Fruit fly (Drosophila melanogaster) whole organism, embryonic: ENCODE results near the gene Ilk.
A peak's percentile ranks its signal among the peaks of the same experiment; 100 is the strongest.

Source experiments
- Aef1 ChIP-seq: fragments of 200-800 bp; sonication (Bioruptor generic); IDR thresholded peaks from 3 replicates; pipeline ENCODE4 v1.3.6; 2022; ENCODE audit warnings: missing biosample characterization, missing genetic modification characterization
- B-H2 ChIP-seq: fragments of 200-800 bp; sonication (Bioruptor generic); optimal IDR thresholded peaks from 2 replicates; lab custom pipeline; 2018; ENCODE audit warnings: missing biosample characterization, mild to moderate bottlenecking, missing genetic modification characterization
- Bgb ChIP-seq: fragments of 200-800 bp; sonication (Bioruptor generic); IDR thresholded peaks from 2 replicates; pipeline ENCODE4 v1.3.6; 2022; ENCODE audit warnings: missing biosample characterization, missing genetic modification characterization; ENCODE audit not compliant: partially characterized antibody
- CG12236 ChIP-seq: fragments of 200-800 bp; sonication (Bioruptor generic); optimal IDR thresholded peaks from 2 replicates; lab custom pipeline; 2016; ENCODE audit warnings: missing biosample characterization, missing genetic modification characterization
- CG12744 ChIP-seq: fragments of 200-800 bp; sonication (Bioruptor generic); optimal IDR thresholded peaks from 2 replicates; lab custom pipeline; 2016; ENCODE audit warnings: missing biosample characterization, missing genetic modification characterization
- CG17361 ChIP-seq: fragments of 200-800 bp; sonication (Bioruptor generic); IDR thresholded peaks from 3 replicates; pipeline ENCODE4 v1.3.6; 2022; ENCODE audit warnings: missing biosample characterization, missing genetic modification characterization
- CG17568 ChIP-seq: fragments of 200-800 bp; sonication (Bioruptor generic); optimal IDR thresholded peaks from 2 replicates; lab custom pipeline; 2018; ENCODE audit warnings: missing biosample characterization, mild to moderate bottlenecking, missing genetic modification characterization, moderate library complexity
- CG1832 ChIP-seq: fragments of 200-800 bp; sonication (Bioruptor generic); optimal IDR thresholded peaks from 2 replicates; lab custom pipeline; 2017; ENCODE audit warnings: missing biosample characterization, mild to moderate bottlenecking, missing genetic modification characterization, inconsistent platforms
- CG18476 ChIP-seq: fragments of 200-800 bp; sonication (Bioruptor generic); optimal IDR thresholded peaks from 2 replicates; lab custom pipeline; 2016; ENCODE audit warnings: missing biosample characterization, mild to moderate bottlenecking, missing genetic modification characterization
- CG18599 ChIP-seq: fragments of 200-800 bp; sonication (Bioruptor generic); optimal IDR thresholded peaks from 3 replicates; lab custom pipeline; 2017; ENCODE audit warnings: missing biosample characterization, missing genetic modification characterization, mild to moderate bottlenecking, moderate library complexity, missing genetic modification reagents
- CG2202 ChIP-seq: fragments of 200-800 bp; sonication (Bioruptor generic); optimal IDR thresholded peaks from 2 replicates; lab custom pipeline; 2018; ENCODE audit warnings: missing biosample characterization, mild to moderate bottlenecking, missing genetic modification characterization
- CG30403 ChIP-seq: fragments of 200-800 bp; sonication (Bioruptor generic); optimal IDR thresholded peaks from 3 replicates; lab custom pipeline; 2016; ENCODE audit warnings: missing biosample characterization, missing genetic modification characterization
- CG3065 ChIP-seq: fragments of 200-800 bp; sonication (Bioruptor generic); optimal IDR thresholded peaks from 2 replicates; lab custom pipeline; 2016; ENCODE audit warnings: missing biosample characterization, missing genetic modification characterization
- CG3281 ChIP-seq: fragments of 200-800 bp; sonication (Bioruptor generic); optimal IDR thresholded peaks from 3 replicates; lab custom pipeline; 2017; ENCODE audit warnings: missing biosample characterization, mild to moderate bottlenecking, missing genetic modification characterization
- CG33557 ChIP-seq: fragments of 200-800 bp; sonication (Bioruptor generic); optimal IDR thresholded peaks from 2 replicates; lab custom pipeline; 2019; ENCODE audit warnings: missing biosample characterization, mild to moderate bottlenecking, missing genetic modification characterization, moderate library complexity
- CG4854 ChIP-seq: fragments of 200-800 bp; sonication (Bioruptor generic); optimal IDR thresholded peaks from 2 replicates; lab custom pipeline; 2016; ENCODE audit warnings: missing biosample characterization, missing genetic modification characterization, inconsistent platforms
- CG6683 ChIP-seq: fragments of 200-800 bp; sonication (Bioruptor generic); optimal IDR thresholded peaks from 2 replicates; lab custom pipeline; 2017; ENCODE audit warnings: missing biosample characterization, mild to moderate bottlenecking, missing genetic modification characterization, missing genetic modification reagents
- CG7556 ChIP-seq: fragments of 200-800 bp; sonication (Bioruptor generic); optimal IDR thresholded peaks from 2 replicates; lab custom pipeline; 2017; ENCODE audit warnings: missing biosample characterization, mild to moderate bottlenecking, missing genetic modification characterization
- CoRest ChIP-seq: fragments of 200-800 bp; sonication (Bioruptor generic); optimal IDR thresholded peaks from 3 replicates; lab custom pipeline; 2018; ENCODE audit warnings: missing biosample characterization, mild to moderate bottlenecking, missing genetic modification characterization, moderate library complexity
- CrebB ChIP-seq: fragments of 200-800 bp; sonication (Bioruptor generic); optimal IDR thresholded peaks from 3 replicates; lab custom pipeline; 2018; ENCODE audit warnings: missing biosample characterization, mild to moderate bottlenecking, missing genetic modification characterization
- Dp ChIP-seq: fragments of 200-800 bp; sonication (Bioruptor generic); optimal IDR thresholded peaks from 2 replicates; lab custom pipeline; 2018; ENCODE audit warnings: missing biosample characterization, mild to moderate bottlenecking, missing genetic modification characterization, moderate library complexity
- GATAe ChIP-seq: fragments of 200-800 bp; sonication (Bioruptor generic); conservative IDR thresholded peaks from 2 replicates; pipeline ENCODE4 v1.3.6; 2022; ENCODE audit warnings: missing biosample characterization, missing genetic modification characterization
- Hr51 ChIP-seq, 2 experiments: fragments of 200-800 bp; sonication (Bioruptor generic); optimal IDR thresholded peaks; 2 replicates in 1 of 2; 3 replicates in 1 of 2; lab custom pipeline; 2016 to 2018; ENCODE audit warnings: missing biosample characterization in 2 of 2, missing genetic modification characterization in 2 of 2, mild to moderate bottlenecking in 1 of 2, moderate library complexity in 1 of 2
- Hr78 ChIP-seq, 2 experiments: fragments of 200-800 bp in 1 of 2; fragments of >200 bp in 1 of 2; sonication (Bioruptor generic) in 1 of 2; optimal IDR thresholded peaks; 2 replicates each; lab custom pipeline; 2017 to 2019; ENCODE audit warnings: missing biosample characterization in 2 of 2, missing genetic modification characterization in 2 of 2, mild to moderate bottlenecking in 1 of 2, moderate library complexity in 1 of 2
- MESR4 ChIP-seq: fragments of 200-800 bp; sonication (Bioruptor generic); optimal IDR thresholded peaks from 2 replicates; lab custom pipeline; 2018; ENCODE audit warnings: missing biosample characterization, mild to moderate bottlenecking, missing genetic modification characterization, moderate library complexity
- MTF-1 ChIP-seq: fragments of 200-800 bp; sonication (Bioruptor generic); optimal IDR thresholded peaks from 2 replicates; lab custom pipeline; 2018; ENCODE audit warnings: missing biosample characterization, mild to moderate bottlenecking, missing genetic modification characterization, borderline replicate concordance
- Neu2 ChIP-seq: fragments of 200-800 bp; sonication (Bioruptor generic); optimal IDR thresholded peaks from 3 replicates; lab custom pipeline; 2016; ENCODE audit warnings: missing biosample characterization, missing genetic modification characterization, borderline replicate concordance
- Side ChIP-seq: fragments of 200-800 bp; sonication (Bioruptor generic); optimal IDR thresholded peaks from 2 replicates; lab custom pipeline; 2016; ENCODE audit warnings: missing biosample characterization, missing genetic modification characterization
- Xrp1 ChIP-seq: fragments of 200-800 bp; sonication (Bioruptor generic); IDR thresholded peaks from 2 replicates; pipeline ENCODE4 v1.3.6; 2022; ENCODE audit warnings: missing biosample characterization, missing genetic modification characterization
- ara ChIP-seq: fragments of 200-800 bp; sonication (Bioruptor generic); IDR thresholded peaks from 2 replicates; pipeline ENCODE4 v1.3.6; 2022; ENCODE audit warnings: missing biosample characterization, missing genetic modification characterization
- bbx ChIP-seq: fragments of 200-800 bp; sonication (Bioruptor generic); IDR thresholded peaks from 2 replicates; pipeline ENCODE4 v1.3.6; 2022; ENCODE audit warnings: missing biosample characterization, missing genetic modification characterization; ENCODE audit not compliant: partially characterized antibody
- danr ChIP-seq: fragments of 200-800 bp; sonication (Bioruptor generic); IDR thresholded peaks from 2 replicates; pipeline ENCODE4 v1.3.6; 2022; ENCODE audit warnings: missing biosample characterization, missing genetic modification characterization
- esg ChIP-seq: fragments of 200-800 bp; sonication (Bioruptor generic); conservative IDR thresholded peaks from 2 replicates; pipeline ENCODE4 v1.3.6; 2022; ENCODE audit warnings: missing biosample characterization, missing genetic modification characterization
- eve ChIP-seq, 2 experiments: fragments of >200 bp; optimal IDR thresholded peaks; 2 replicates each; lab custom pipeline; 2017; ENCODE audit warnings: missing biosample characterization in 2 of 2, missing genetic modification characterization in 2 of 2
- gcm2 ChIP-seq: fragments of 200-800 bp; sonication (Bioruptor generic); optimal IDR thresholded peaks from 2 replicates; lab custom pipeline; 2016; ENCODE audit warnings: missing biosample characterization, missing genetic modification characterization
- gt ChIP-seq: fragments of 200-800 bp; sonication (Bioruptor generic); IDR thresholded peaks from 2 replicates; pipeline ENCODE4 v1.3.6; 2022; ENCODE audit warnings: missing biosample characterization, missing genetic modification characterization
- ind ChIP-seq: fragments of 200-800 bp; sonication (Bioruptor generic); optimal IDR thresholded peaks from 3 replicates; lab custom pipeline; 2016; ENCODE audit warnings: missing biosample characterization, missing genetic modification characterization
- kay ChIP-seq: fragments of 200-800 bp; sonication (Bioruptor generic); optimal IDR thresholded peaks from 2 replicates; lab custom pipeline; 2016; ENCODE audit warnings: missing biosample characterization, missing genetic modification characterization
- kni ChIP-seq: fragments of 200-800 bp; sonication (Bioruptor generic); optimal IDR thresholded peaks from 3 replicates; lab custom pipeline; 2017; ENCODE audit warnings: mild to moderate bottlenecking, missing biosample characterization, missing genetic modification reagents, missing genetic modification characterization
- lmd ChIP-seq: fragments of 200-800 bp; sonication (Bioruptor generic); IDR thresholded peaks from 2 replicates; pipeline ENCODE4 v1.3.6; 2022; ENCODE audit warnings: missing biosample characterization, missing genetic modification characterization
- org-1 ChIP-seq: fragments of 200-800 bp; sonication (Bioruptor generic); optimal IDR thresholded peaks from 2 replicates; lab custom pipeline; 2017; ENCODE audit warnings: missing biosample characterization, missing genetic modification characterization
- otp ChIP-seq: fragments of 200-800 bp; sonication (Bioruptor generic); IDR thresholded peaks from 3 replicates; pipeline ENCODE4, ENCODE4 v1.3.6; 2022; ENCODE audit warnings: missing biosample characterization, missing genetic modification characterization
- phol ChIP-seq: fragments of 200-800 bp; sonication (Bioruptor generic); optimal IDR thresholded peaks from 3 replicates; lab custom pipeline; 2018; ENCODE audit warnings: missing biosample characterization, mild to moderate bottlenecking, missing genetic modification characterization, moderate library complexity
- row ChIP-seq: fragments of 200-800 bp; sonication (Bioruptor generic); IDR thresholded peaks from 3 replicates; pipeline ENCODE4 v1.3.6; 2022; ENCODE audit warnings: missing biosample characterization, missing genetic modification characterization
- scrt ChIP-seq: fragments of 200-800 bp; sonication (Bioruptor generic); optimal IDR thresholded peaks from 2 replicates; lab custom pipeline; 2018; ENCODE audit warnings: missing biosample characterization, mild to moderate bottlenecking, missing genetic modification characterization, moderate library complexity
- sens-2 ChIP-seq: fragments of 200-800 bp; sonication (Bioruptor generic); IDR thresholded peaks from 2 replicates; pipeline ENCODE4 v1.3.6; 2022; ENCODE audit warnings: missing biosample characterization, missing genetic modification characterization
- sisA ChIP-seq: fragments of 200-800 bp; sonication (Bioruptor generic); IDR thresholded peaks from 2 replicates; pipeline ENCODE4 v1.3.6; 2022; ENCODE audit warnings: missing biosample characterization, missing genetic modification characterization
- tin ChIP-seq: fragments of 200-800 bp; sonication (Bioruptor generic); optimal IDR thresholded peaks from 3 replicates; lab custom pipeline; 2016; ENCODE audit warnings: missing biosample characterization, missing genetic modification characterization
- tio ChIP-seq: fragments of 200-800 bp; sonication (Bioruptor generic); optimal IDR thresholded peaks from 2 replicates; lab custom pipeline; 2017; ENCODE audit warnings: missing biosample characterization, missing genetic modification characterization, inconsistent platforms
- wek ChIP-seq: fragments of 200-800 bp; sonication (Bioruptor generic); optimal IDR thresholded peaks from 3 replicates; lab custom pipeline; 2018; ENCODE audit warnings: missing biosample characterization, mild to moderate bottlenecking, missing genetic modification characterization, moderate library complexity

Gene Ilk

dm6 chr3L:21216697-21217291 lies at the start of gene Ilk, which contains the start of gene Trmt112 (continued):
- TF ChIP-seq Bgb, result peak; percentile 89
- no peak for TF ChIP-seq Hr78 (GFP tag; optimal IDR thresholded peaks at IDR 0.05; lab: Kevin White, UChicago)
- no peak for TF ChIP-seq Side (GFP tag; lab: Kevin White, UChicago)
- TF ChIP-seq CG6683 (GFP tag; lab: Kevin White, UChicago), result no peak
- TF ChIP-seq lmd (GFP tag; lab: Robert Waterston, UW), result no peak
- TF ChIP-seq CG18476, result no peak
- TF ChIP-seq CG30403 (GFP tag; lab: Kevin White, UChicago), result no peak
- peak; percentile 38; the same call in 1 of the 3 replicates for TF ChIP-seq row (GFP tag; lab: Robert Waterston, UW)
- no peak for TF ChIP-seq GATAe
- TF ChIP-seq CG17568 (GFP tag; lab: Kevin White, UChicago), result no peak
- no peak for TF ChIP-seq Neu2 (GFP tag; lab: Kevin White, UChicago)
- no peak for TF ChIP-seq tio (GFP tag; lab: Kevin White, UChicago)
- TF ChIP-seq CrebB (tag; lab: Kevin White, UChicago), result peak; percentile 24
- no peak for TF ChIP-seq wek
- peak; percentile 71 for TF ChIP-seq Dp (GFP tag; lab: Kevin White, UChicago)
- TF ChIP-seq CoRest (tag; lab: Kevin White, UChicago), result peak; percentile 9
- no peak for TF ChIP-seq ara
- no peak for TF ChIP-seq CG17361
- no peak for TF ChIP-seq sisA (GFP tag; lab: Robert Waterston, UW)
- no peak for TF ChIP-seq Hr51 (GFP tag; optimal IDR thresholded peaks at IDR 0.05; lab: Kevin White, UChicago)
- TF ChIP-seq MESR4, result peak; percentile 94
- no peak for TF ChIP-seq MTF-1 (GFP tag; lab: Kevin White, UChicago)
- TF ChIP-seq scrt (GFP tag; lab: Kevin White, UChicago), result no peak
- no peak for TF ChIP-seq CG33557 (GFP tag; lab: Kevin White, UChicago)
- TF ChIP-seq bbx (GFP tag; lab: Robert Waterston, UW), result peak; percentile 83
- no peak for TF ChIP-seq ind
- TF ChIP-seq B-H2, result peak; percentile 26
- TF ChIP-seq danr, result no peak
- no peak for TF ChIP-seq org-1
- no peak for TF ChIP-seq CG3065 (GFP tag; lab: Kevin White, UChicago)
- no peak for TF ChIP-seq gt (GFP tag; lab: Robert Waterston, UW)
- TF ChIP-seq CG1832 (GFP tag; lab: Kevin White, UChicago), result no peak
- TF ChIP-seq sens-2 (GFP tag; lab: Robert Waterston, UW), result no peak
- TF ChIP-seq Xrp1, result no peak
- no peak for TF ChIP-seq CG3281 (GFP tag; lab: Kevin White, UChicago)
- no peak for TF ChIP-seq CG2202 (tag; lab: Kevin White, UChicago)
- TF ChIP-seq CG7556 (GFP tag; lab: Kevin White, UChicago), result no peak
- TF ChIP-seq CG18599 (GFP tag; lab: Kevin White, UChicago), result no peak
- TF ChIP-seq Aef1, result no peak
- TF ChIP-seq kay (GFP tag; lab: Kevin White, UChicago), result peak; percentile 44
- peak; percentile 98 for TF ChIP-seq CG4854 (GFP tag; lab: Kevin White, UChicago)
- TF ChIP-seq eve (GFP tag; optimal IDR thresholded peaks at IDR 0.05; lab: Kevin White, UChicago), result no peak
- TF ChIP-seq CG12744 (GFP tag; lab: Kevin White, UChicago), result no peak
- no peak for TF ChIP-seq kni
- no peak for TF ChIP-seq phol (tag; lab: Kevin White, UChicago)
- TF ChIP-seq otp (GFP tag; lab: Robert Waterston, UW), result no peak
- no peak for TF ChIP-seq esg
- no peak for TF ChIP-seq gcm2 (GFP tag; lab: Kevin White, UChicago)
- TF ChIP-seq tin (GFP tag; lab: Kevin White, UChicago), result no peak
- TF ChIP-seq CG12236 (GFP tag; lab: Kevin White, UChicago), result no peak
